Fruit fly (Drosophila melanogaster) whole organism, prepupa: ENCODE data around the gene Nak.

ENCODE experiments used
- Blimp-1 ChIP-seq: fragments of 200-800 bp; sonication (Bioruptor generic); optimal IDR thresholded peaks from 3 replicates; lab custom pipeline; 2017; ENCODE audit warnings: missing biosample characterization, missing genetic modification characterization, mild to moderate bottlenecking, moderate library complexity, missing genetic modification reagents
- CG10631 ChIP-seq: fragments of 200-800 bp; sonication (Bioruptor generic); optimal IDR thresholded peaks from 2 replicates; lab custom pipeline; 2016; ENCODE audit warnings: missing biosample characterization, missing genetic modification characterization
- CG10669 ChIP-seq: fragments of 200-800 bp; sonication (Bioruptor generic); optimal IDR thresholded peaks from 3 replicates; lab custom pipeline; 2018; ENCODE audit warnings: missing biosample characterization, mild to moderate bottlenecking, missing genetic modification characterization, moderate library complexity
- CG11294 ChIP-seq: fragments of 200-800 bp; sonication (Bioruptor generic); IDR thresholded peaks from 2 replicates; pipeline ENCODE4 v1.3.6; 2022; ENCODE audit warnings: missing biosample characterization, missing genetic modification characterization
- CG11762 ChIP-seq: fragments of 200-800 bp; sonication (Bioruptor generic); optimal IDR thresholded peaks from 3 replicates; lab custom pipeline; 2016; ENCODE audit warnings: missing biosample characterization, missing genetic modification characterization; ENCODE audit not compliant: insufficient read depth
- CG11902 ChIP-seq: fragments of 200-800 bp; sonication (Bioruptor generic); optimal IDR thresholded peaks from 3 replicates; lab custom pipeline; 2016; ENCODE audit warnings: missing biosample characterization, missing genetic modification characterization
- CG15336 ChIP-seq: fragments of 200-800 bp; sonication (Bioruptor generic); IDR thresholded peaks from 2 replicates; pipeline ENCODE4 v1.3.6; 2022; ENCODE audit warnings: missing biosample characterization, missing genetic modification characterization
- CG16779 ChIP-seq: fragments of 200-800 bp; sonication (Bioruptor generic); optimal IDR thresholded peaks from 3 replicates; lab custom pipeline; 2017; ENCODE audit warnings: missing biosample characterization, mild to moderate bottlenecking, missing genetic modification characterization
- CG32006 ChIP-seq: fragments of 200-800 bp; sonication (Bioruptor generic); optimal IDR thresholded peaks from 3 replicates; lab custom pipeline; 2017; ENCODE audit warnings: missing biosample characterization, mild to moderate bottlenecking, missing genetic modification characterization
- CG34406 ChIP-seq: fragments of 200-800 bp; sonication (Bioruptor generic); optimal IDR thresholded peaks from 3 replicates; lab custom pipeline; 2016; ENCODE audit warnings: missing biosample characterization, missing genetic modification characterization
- CG3919 ChIP-seq: fragments of 200-800 bp; sonication (Bioruptor generic); optimal IDR thresholded peaks from 3 replicates; lab custom pipeline; 2016; ENCODE audit warnings: missing biosample characterization, missing genetic modification characterization
- CG4318 ChIP-seq: fragments of 200-800 bp; sonication (Bioruptor generic); optimal IDR thresholded peaks from 3 replicates; lab custom pipeline; 2017; ENCODE audit warnings: missing biosample characterization, mild to moderate bottlenecking, missing genetic modification characterization
- CG6163 ChIP-seq: fragments of 200-800 bp; sonication (Bioruptor generic); IDR thresholded peaks from 3 replicates; pipeline ENCODE4 v1.3.6; 2022; ENCODE audit warnings: missing biosample characterization, missing genetic modification characterization
- CG6276 ChIP-seq: fragments of 200-800 bp; sonication (Bioruptor generic); optimal IDR thresholded peaks from 2 replicates; lab custom pipeline; 2017; ENCODE audit warnings: missing biosample characterization, mild to moderate bottlenecking, missing genetic modification characterization
- CG6808 ChIP-seq: fragments of 200-800 bp; sonication (Bioruptor generic); optimal IDR thresholded peaks from 3 replicates; lab custom pipeline; 2017; ENCODE audit warnings: missing biosample characterization, missing genetic modification characterization, mild to moderate bottlenecking, moderate library complexity, missing genetic modification reagents
- CG6854 ChIP-seq: fragments of 200-800 bp; sonication (Bioruptor generic); optimal IDR thresholded peaks from 2 replicates; lab custom pipeline; 2017; ENCODE audit warnings: missing biosample characterization, mild to moderate bottlenecking, missing genetic modification characterization
- CG7368 ChIP-seq: fragments of 200-800 bp; sonication (Bioruptor generic); optimal IDR thresholded peaks from 3 replicates; lab custom pipeline; 2016; ENCODE audit warnings: missing biosample characterization, missing genetic modification characterization
- CG8119 ChIP-seq: fragments of 200-800 bp; sonication (Bioruptor generic); IDR thresholded peaks from 3 replicates; pipeline ENCODE4 v1.3.6; 2022; ENCODE audit warnings: missing biosample characterization, missing genetic modification characterization
- CG8319 ChIP-seq: fragments of 200-800 bp; sonication (Bioruptor generic); optimal IDR thresholded peaks from 3 replicates; lab custom pipeline; 2016; ENCODE audit warnings: missing biosample characterization, missing genetic modification characterization
- CG8632 ChIP-seq: fragments of 200-800 bp; sonication (Bioruptor generic); optimal IDR thresholded peaks from 3 replicates; lab custom pipeline; 2016; ENCODE audit warnings: missing biosample characterization, missing genetic modification characterization
- CG9139 ChIP-seq: fragments of 200-800 bp; sonication (Bioruptor generic); optimal IDR thresholded peaks from 3 replicates; lab custom pipeline; 2017; ENCODE audit warnings: missing biosample characterization, mild to moderate bottlenecking, missing genetic modification characterization
- Eip75B ChIP-seq: fragments of 200-800 bp; sonication (Bioruptor generic); optimal IDR thresholded peaks from 3 replicates; lab custom pipeline; 2016; ENCODE audit warnings: missing biosample characterization, missing genetic modification characterization
- Ets21C ChIP-seq: fragments of 200-800 bp; sonication (Bioruptor generic); optimal IDR thresholded peaks from 3 replicates; lab custom pipeline; 2016; ENCODE audit warnings: missing biosample characterization, missing genetic modification characterization
- Ets96B ChIP-seq: fragments of 200-800 bp; optimal IDR thresholded peaks from 2 replicates; lab custom pipeline; 2019; ENCODE audit warnings: missing biosample characterization, mild to moderate bottlenecking, missing genetic modification characterization, moderate library complexity
- Gug ChIP-seq: fragments of 200-800 bp; sonication (Bioruptor generic); IDR thresholded peaks from 2 replicates; pipeline ENCODE4 v1.3.6; 2022; ENCODE audit warnings: missing biosample characterization, missing genetic modification characterization
- Hr38 ChIP-seq: sonication (Bioruptor generic); optimal IDR thresholded peaks from 2 replicates; lab custom pipeline; 2016; ENCODE audit warnings: missing biosample characterization, missing genetic modification characterization
- Hr39 ChIP-seq: fragments of 200-800 bp; sonication (Bioruptor generic); optimal IDR thresholded peaks from 2 replicates; lab custom pipeline; 2016; ENCODE audit warnings: missing biosample characterization, missing genetic modification characterization
- Hr4 ChIP-seq: fragments of 200-800 bp; sonication (Bioruptor generic); optimal IDR thresholded peaks from 3 replicates; lab custom pipeline; 2016; ENCODE audit warnings: missing biosample characterization, missing genetic modification characterization
- Lpt ChIP-seq: fragments of 200-800 bp; sonication (Bioruptor generic); optimal IDR thresholded peaks from 3 replicates; lab custom pipeline; 2016; ENCODE audit warnings: missing biosample characterization, missing genetic modification characterization
- Met ChIP-seq: fragments of 200-800 bp; sonication (Bioruptor generic); optimal IDR thresholded peaks from 3 replicates; lab custom pipeline; 2016; ENCODE audit warnings: missing biosample characterization, missing genetic modification characterization
- OdsH ChIP-seq: fragments of 200-800 bp; sonication (Bioruptor generic); optimal IDR thresholded peaks from 3 replicates; lab custom pipeline; 2016; ENCODE audit warnings: missing biosample characterization, missing genetic modification characterization
- Sox14 ChIP-seq: fragments of 200-800 bp; sonication (Bioruptor generic); optimal IDR thresholded peaks from 3 replicates; lab custom pipeline; 2016; ENCODE audit warnings: missing biosample characterization, missing genetic modification characterization
- Sox15 ChIP-seq: fragments of 200-800 bp; sonication (Bioruptor generic); optimal IDR thresholded peaks from 3 replicates; lab custom pipeline; 2016; ENCODE audit warnings: missing biosample characterization, missing genetic modification characterization
- acj6 ChIP-seq: fragments of 200-800 bp; sonication (Bioruptor generic); optimal IDR thresholded peaks from 3 replicates; lab custom pipeline; 2016; ENCODE audit warnings: missing biosample characterization, missing genetic modification characterization
- cyc ChIP-seq: fragments of 200-800 bp; sonication (Bioruptor generic); optimal IDR thresholded peaks from 3 replicates; lab custom pipeline; 2016; ENCODE audit warnings: missing biosample characterization, missing genetic modification characterization
- dac ChIP-seq: fragments of 200-800 bp; sonication (Bioruptor generic); optimal IDR thresholded peaks from 2 replicates; lab custom pipeline; 2017; ENCODE audit warnings: missing biosample characterization, mild to moderate bottlenecking, missing genetic modification characterization
- esn ChIP-seq: fragments of 200-800 bp; sonication (Bioruptor generic); optimal IDR thresholded peaks from 2 replicates; lab custom pipeline; 2016; ENCODE audit warnings: missing biosample characterization, mild to moderate bottlenecking, missing genetic modification characterization, moderate library complexity
- fd59A ChIP-seq: fragments of 200-800 bp; sonication (Bioruptor generic); optimal IDR thresholded peaks from 2 replicates; lab custom pipeline; 2017; ENCODE audit warnings: missing biosample characterization, mild to moderate bottlenecking, missing genetic modification characterization, missing genetic modification reagents
- fd85E ChIP-seq: fragments of 200-800 bp; sonication (Bioruptor generic); optimal IDR thresholded peaks from 3 replicates; lab custom pipeline; 2016; ENCODE audit warnings: missing biosample characterization, missing genetic modification characterization
- fkh ChIP-seq: fragments of 200-800 bp; sonication (Bioruptor generic); optimal IDR thresholded peaks from 3 replicates; lab custom pipeline; 2017; ENCODE audit warnings: missing biosample characterization, mild to moderate bottlenecking, missing genetic modification characterization, moderate library complexity
- net ChIP-seq: fragments of 200-800 bp; sonication (Bioruptor generic); optimal IDR thresholded peaks from 3 replicates; lab custom pipeline; 2016; ENCODE audit warnings: missing biosample characterization, missing genetic modification characterization
- pdm3 ChIP-seq: fragments of 200-800 bp; sonication (Bioruptor generic); optimal IDR thresholded peaks from 3 replicates; lab custom pipeline; 2016; ENCODE audit warnings: missing biosample characterization, missing genetic modification characterization
- salr ChIP-seq, 2 experiments: fragments of 200-800 bp; sonication (Bioruptor generic); optimal IDR thresholded peaks; 3 replicates each; lab custom pipeline; 2016 to 2018; ENCODE audit warnings: missing biosample characterization in 2 of 2, missing genetic modification characterization in 2 of 2, mild to moderate bottlenecking in 1 of 2
- svp ChIP-seq: fragments of 200-800 bp; sonication (Bioruptor generic); peaks from one replicate; lab custom pipeline; 2016; ENCODE audit warnings: missing biosample characterization, missing genetic modification characterization

Gene Nak

dm6 chr2L:19014032-19014880 is 45.7 kb upstream of the Nak start (continued):
- peak in 1 of 2 experiments; percentile 35 for TF ChIP-seq salr (GFP tag; optimal IDR thresholded peaks at IDR 0.05; lab: Kevin White, UChicago)
- no peak for TF ChIP-seq Hr39 (GFP tag; lab: Kevin White, UChicago)
- peak; percentile 44 for TF ChIP-seq CG8632 (GFP tag; lab: Kevin White, UChicago)
- TF ChIP-seq pdm3 (GFP tag; lab: Kevin White, UChicago): peak; percentile 19
- TF ChIP-seq CG6854 (GFP tag; lab: Kevin White, UChicago): no peak
- TF ChIP-seq CG9139 (GFP tag; lab: Kevin White, UChicago): peak; percentile 33
- TF ChIP-seq Ets96B (tag; lab: Kevin White, UChicago): peak; percentile 62
- peak; percentile 59 for TF ChIP-seq CG10669 (GFP tag; lab: Kevin White, UChicago)
- peak; percentile 10 for TF ChIP-seq CG16779 (tag; lab: Kevin White, UChicago)
- no peak for TF ChIP-seq Ets21C
- TF ChIP-seq esn: peak; percentile 54
- TF ChIP-seq OdsH: peak; percentile 52
- peak; percentile 41 for TF ChIP-seq CG10631 (GFP tag; lab: Kevin White, UChicago)
- peak; percentile 39 for TF ChIP-seq CG6276 (GFP tag; lab: Kevin White, UChicago)
- TF ChIP-seq CG34406: peak; percentile 19
- no peak for TF ChIP-seq CG8319 (GFP tag; lab: Kevin White, UChicago)
- TF ChIP-seq Eip75B (GFP tag; lab: Kevin White, UChicago): peak; percentile 14
- no peak for TF ChIP-seq net (GFP tag; lab: Kevin White, UChicago)
- TF ChIP-seq CG11762 (GFP tag; lab: Kevin White, UChicago): peak; percentile 28
- no peak for TF ChIP-seq CG11902
- TF ChIP-seq cyc (GFP tag; lab: Kevin White, UChicago): peak; percentile 11
- TF ChIP-seq CG6808 (GFP tag; lab: Kevin White, UChicago): peak; percentile 70
- no peak for TF ChIP-seq fd85E (GFP tag; lab: Kevin White, UChicago)
- TF ChIP-seq fd59A (GFP tag; lab: Kevin White, UChicago): peak; percentile 23
- TF ChIP-seq acj6 (GFP tag; lab: Kevin White, UChicago): peak; percentile 49
- peak; percentile 15 for TF ChIP-seq CG4318
- no peak for TF ChIP-seq Sox15 (GFP tag; lab: Kevin White, UChicago)
- TF ChIP-seq CG6163 (GFP tag; lab: Robert Waterston, UW): no peak
- TF ChIP-seq Hr38 (GFP tag; lab: Kevin White, UChicago): no peak
- TF ChIP-seq, all 60 proteins: peak for 38

dm6 chr2L:19012776-19013328 is 44.3 kb upstream of the Nak start:
- TF ChIP-seq svp (peak; percentile 9), Lpt (GFP tag; lab: Kevin White, UChicago) (no peak)

- TF ChIP-seq esn: peak; percentile 77
- TF ChIP-seq CG11902: peak; percentile 66
- peak; percentile 30 for TF ChIP-seq CG9139 (GFP tag; lab: Kevin White, UChicago)
- peak; percentile 75 for TF ChIP-seq Sox14 (GFP tag; lab: Kevin White, UChicago)
- TF ChIP-seq CG3919 (GFP tag; lab: Kevin White, UChicago): peak; percentile 73
- TF ChIP-seq fd85E (GFP tag; lab: Kevin White, UChicago): no peak
- no peak for TF ChIP-seq Blimp-1 (GFP tag; lab: Kevin White, UChicago)
- TF ChIP-seq CG15336 (GFP tag; lab: Robert Waterston, UW): peak; percentile 63
- no peak for TF ChIP-seq CG4318
- TF ChIP-seq Gug (GFP tag; lab: Robert Waterston, UW): peak; percentile 74
- peak; percentile 72 for TF ChIP-seq pdm3 (GFP tag; lab: Kevin White, UChicago)
- peak; percentile 57 for TF ChIP-seq CG6276 (GFP tag; lab: Kevin White, UChicago)
- TF ChIP-seq Ets21C: peak; percentile 61
- peak; percentile 71; the same call in 1 of the 2 replicates for TF ChIP-seq CG11294
- peak; percentile 74 for TF ChIP-seq Met (GFP tag; lab: Kevin White, UChicago)
- TF ChIP-seq CG8119 (GFP tag; lab: Robert Waterston, UW): peak; percentile 70
- peak; percentile 63 for TF ChIP-seq CG7368
- TF ChIP-seq Hr4: peak; percentile 75
- TF ChIP-seq fkh (GFP tag; lab: Kevin White, UChicago): peak; percentile 15
- TF ChIP-seq CG32006: peak; percentile 76
- no peak for TF ChIP-seq dac (GFP tag; lab: Kevin White, UChicago)
- peak; percentile 60 for TF ChIP-seq CG34406
These were observed 43.5 kb upstream of the Nak start for dm6 chr2L:19011895-19012645.
